Fruit fly (Drosophila melanogaster) whole organism, embryonic: ENCODE measurements around the gene Cwc25.

ENCODE experiments used
- Antp ChIP-seq: fragments of 200-800 bp; sonication (Bioruptor generic); optimal IDR thresholded peaks from 3 replicates; lab custom pipeline; 2016; ENCODE audit warnings: missing biosample characterization, missing genetic modification characterization
- Blimp-1 ChIP-seq: fragments of 200-800 bp; sonication (Bioruptor generic); optimal IDR thresholded peaks from 3 replicates; lab custom pipeline; 2018; ENCODE audit warnings: missing biosample characterization, missing genetic modification characterization, mild to moderate bottlenecking, moderate library complexity, missing genetic modification reagents
- CG12155 ChIP-seq: fragments of 200-800 bp; sonication (Bioruptor generic); optimal IDR thresholded peaks from 3 replicates; lab custom pipeline; 2016; ENCODE audit warnings: missing biosample characterization, missing genetic modification characterization
- CG1233 ChIP-seq: fragments of 200-800 bp; sonication (Bioruptor generic); optimal IDR thresholded peaks from 4 replicates; lab custom pipeline; 2018; ENCODE audit warnings: missing biosample characterization, mild to moderate bottlenecking, missing genetic modification characterization
- CG12659 ChIP-seq: fragments of 200-800 bp; sonication (Bioruptor generic); optimal IDR thresholded peaks from 3 replicates; lab custom pipeline; 2017; ENCODE audit warnings: mild to moderate bottlenecking, missing biosample characterization, missing genetic modification reagents, missing genetic modification characterization
- CG15269 ChIP-seq: fragments of 200-800 bp; sonication (Bioruptor generic); optimal IDR thresholded peaks from 2 replicates; lab custom pipeline; 2018; ENCODE audit warnings: missing biosample characterization, mild to moderate bottlenecking, missing genetic modification characterization, moderate library complexity
- CG1603 ChIP-seq: fragments of 200-800 bp; sonication (Bioruptor generic); optimal IDR thresholded peaks from 2 replicates; lab custom pipeline; 2019; ENCODE audit warnings: missing biosample characterization, mild to moderate bottlenecking, missing genetic modification characterization, moderate library complexity
- CG17361 ChIP-seq: fragments of 200-800 bp; sonication (Bioruptor generic); IDR thresholded peaks from 3 replicates; pipeline ENCODE4 v1.3.6; 2022; ENCODE audit warnings: missing biosample characterization, missing genetic modification characterization
- CG17385 ChIP-seq: fragments of 200-800 bp; sonication (Bioruptor generic); optimal IDR thresholded peaks from 3 replicates; lab custom pipeline; 2018; ENCODE audit warnings: missing biosample characterization, mild to moderate bottlenecking, missing genetic modification characterization
- CG17612 ChIP-seq: fragments of 200-800 bp; sonication (Bioruptor generic); IDR thresholded peaks from 2 replicates; pipeline ENCODE4 v1.3.6; 2022; ENCODE audit warnings: missing biosample characterization, missing genetic modification characterization
- CG2712 ChIP-seq: fragments of 200-800 bp; optimal IDR thresholded peaks from 3 replicates; lab custom pipeline; 2019; ENCODE audit warnings: missing biosample characterization, mild to moderate bottlenecking, missing genetic modification characterization, moderate library complexity
- CG30020 ChIP-seq: fragments of 200-800 bp; optimal IDR thresholded peaks from 2 replicates; lab custom pipeline; 2019; ENCODE audit warnings: missing biosample characterization, mild to moderate bottlenecking, missing genetic modification characterization, moderate library complexity
- CG34376 ChIP-seq: fragments of 200-800 bp; sonication (Bioruptor generic); optimal IDR thresholded peaks from 2 replicates; lab custom pipeline; 2018; ENCODE audit warnings: missing biosample characterization, mild to moderate bottlenecking, missing genetic modification characterization
- CG4730 ChIP-seq: fragments of 200-800 bp; sonication (Bioruptor generic); IDR thresholded peaks from 2 replicates; pipeline ENCODE4 v1.3.6; 2022; ENCODE audit warnings: missing biosample characterization, missing genetic modification characterization
- CG6689 ChIP-seq: fragments of 200-800 bp; sonication (Bioruptor generic); IDR thresholded peaks from 2 replicates; pipeline ENCODE4 v1.3.6; 2022; ENCODE audit warnings: missing biosample characterization, missing genetic modification characterization
- CG7987 ChIP-seq: fragments of 200-800 bp; sonication (Bioruptor generic); optimal IDR thresholded peaks from 2 replicates; lab custom pipeline; 2018; ENCODE audit warnings: missing biosample characterization, mild to moderate bottlenecking, missing genetic modification characterization, moderate library complexity
- CG8359 ChIP-seq: fragments of 200-800 bp; sonication (Bioruptor generic); optimal IDR thresholded peaks from 2 replicates; lab custom pipeline; 2017; ENCODE audit warnings: missing biosample characterization, mild to moderate bottlenecking, missing genetic modification characterization, borderline replicate concordance
- Dek ChIP-seq: fragments of 200-800 bp; sonication (Bioruptor generic); optimal IDR thresholded peaks from 3 replicates; lab custom pipeline; 2019; ENCODE audit warnings: missing biosample characterization, mild to moderate bottlenecking, missing genetic modification characterization, moderate library complexity
- Dip3 ChIP-seq: fragments of 200-800 bp; sonication (Bioruptor generic); optimal IDR thresholded peaks from 3 replicates; lab custom pipeline; 2016; ENCODE audit warnings: missing biosample characterization, missing genetic modification characterization
- Fer3 ChIP-seq: fragments of 200-800 bp; sonication (Bioruptor generic); optimal IDR thresholded peaks from 2 replicates; lab custom pipeline; 2018; ENCODE audit warnings: missing biosample characterization, mild to moderate bottlenecking, missing genetic modification characterization, moderate library complexity
- Gsc ChIP-seq: fragments of 200-800 bp; sonication (Bioruptor generic); IDR thresholded peaks from 2 replicates; pipeline ENCODE4 v1.3.6; 2022; ENCODE audit warnings: missing biosample characterization, missing genetic modification characterization
- H15 ChIP-seq: fragments of 200-800 bp; sonication (Bioruptor generic); IDR thresholded peaks from 3 replicates; pipeline ENCODE4 v1.3.6; 2022; ENCODE audit warnings: missing biosample characterization, missing genetic modification characterization
- Hr51 ChIP-seq, 2 experiments: fragments of 200-800 bp; sonication (Bioruptor generic); optimal IDR thresholded peaks; 2 replicates in 1 of 2; 3 replicates in 1 of 2; lab custom pipeline; 2016 to 2018; ENCODE audit warnings: missing biosample characterization in 2 of 2, missing genetic modification characterization in 2 of 2, mild to moderate bottlenecking in 1 of 2, moderate library complexity in 1 of 2
- Jarid2 ChIP-seq: fragments of 200-800 bp; sonication (Bioruptor generic); optimal IDR thresholded peaks from 3 replicates; lab custom pipeline; 2017; ENCODE audit warnings: mild to moderate bottlenecking, missing biosample characterization, missing genetic modification reagents, missing genetic modification characterization
- MTF-1 ChIP-seq: fragments of 200-800 bp; sonication (Bioruptor generic); optimal IDR thresholded peaks from 2 replicates; lab custom pipeline; 2018; ENCODE audit warnings: missing biosample characterization, mild to moderate bottlenecking, missing genetic modification characterization, borderline replicate concordance
- Mad ChIP-seq: fragments of 200-800 bp; sonication (Bioruptor generic); optimal IDR thresholded peaks from 2 replicates; lab custom pipeline; 2016; ENCODE audit warnings: missing biosample characterization, missing genetic modification characterization
- NfI ChIP-seq: fragments of 200-800 bp; sonication (Bioruptor generic); optimal IDR thresholded peaks from 3 replicates; lab custom pipeline; 2018; ENCODE audit warnings: missing biosample characterization, mild to moderate bottlenecking, missing genetic modification characterization, moderate library complexity
- Oli ChIP-seq: fragments of 200-800 bp; sonication (Bioruptor generic); optimal IDR thresholded peaks from 2 replicates; lab custom pipeline; 2018; ENCODE audit warnings: missing biosample characterization, mild to moderate bottlenecking, missing genetic modification characterization, moderate library complexity
- Spps ChIP-seq: fragments of 200-800 bp; sonication (Bioruptor generic); optimal IDR thresholded peaks from 2 replicates; lab custom pipeline; 2018; ENCODE audit warnings: missing biosample characterization, mild to moderate bottlenecking, missing genetic modification characterization
- Ssrp ChIP-seq: fragments of 200-800 bp; sonication (Bioruptor generic); optimal IDR thresholded peaks from 2 replicates; lab custom pipeline; 2018; ENCODE audit warnings: missing biosample characterization, mild to moderate bottlenecking, missing genetic modification characterization, moderate library complexity
- Taf1 ChIP-seq: fragments of 200-800 bp; sonication (Bioruptor generic); IDR thresholded peaks from 2 replicates; pipeline ENCODE4 v1.3.6; 2022; ENCODE audit warnings: missing biosample characterization, missing genetic modification characterization
- Trl ChIP-seq, 3 experiments: fragments of >200 bp in 2 of 3; fragments of 200-800 bp in 1 of 3; sonication (Bioruptor generic) in 1 of 3; optimal IDR thresholded peaks; 2 replicates in 1 of 3; 3 replicates in 2 of 3; lab custom pipeline; 2016 to 2017; ENCODE audit warnings: missing biosample characterization in 1 of 3, missing genetic modification characterization in 1 of 3
- amos ChIP-seq: fragments of 200-800 bp; sonication (Bioruptor generic); IDR thresholded peaks from 2 replicates; pipeline ENCODE4 v1.3.6; 2022; ENCODE audit warnings: missing biosample characterization, missing genetic modification characterization; ENCODE audit not compliant: partially characterized antibody
- chif ChIP-seq, 2 experiments: fragments of 200-800 bp; sonication (Bioruptor generic); optimal IDR thresholded peaks; 3 replicates each; lab custom pipeline; 2016; ENCODE audit warnings: missing biosample characterization in 2 of 2, missing genetic modification characterization in 2 of 2
- dpn ChIP-seq, 2 experiments: fragments of 200-800 bp; sonication (Bioruptor generic); optimal IDR thresholded peaks; 3 replicates each; lab custom pipeline; 2016; ENCODE audit warnings: missing biosample characterization in 2 of 2, missing genetic modification characterization in 2 of 2
- esg ChIP-seq: fragments of 200-800 bp; sonication (Bioruptor generic); conservative IDR thresholded peaks from 2 replicates; pipeline ENCODE4 v1.3.6; 2022; ENCODE audit warnings: missing biosample characterization, missing genetic modification characterization
- gcm2 ChIP-seq: fragments of 200-800 bp; sonication (Bioruptor generic); optimal IDR thresholded peaks from 2 replicates; lab custom pipeline; 2016; ENCODE audit warnings: missing biosample characterization, missing genetic modification characterization
- h ChIP-seq: fragments of >200 bp; optimal IDR thresholded peaks from 2 replicates; lab custom pipeline; 2017
- jumu ChIP-seq: fragments of 200-800 bp; sonication (Bioruptor generic); optimal IDR thresholded peaks from 3 replicates; lab custom pipeline; 2016; ENCODE audit warnings: missing biosample characterization, missing genetic modification characterization
- kni ChIP-seq: fragments of 200-800 bp; sonication (Bioruptor generic); optimal IDR thresholded peaks from 3 replicates; lab custom pipeline; 2017; ENCODE audit warnings: mild to moderate bottlenecking, missing biosample characterization, missing genetic modification reagents, missing genetic modification characterization
- lilli ChIP-seq: fragments of 200-800 bp; sonication (Bioruptor generic); optimal IDR thresholded peaks from 3 replicates; lab custom pipeline; 2016; ENCODE audit warnings: missing biosample characterization, missing genetic modification characterization
- lmd ChIP-seq: fragments of 200-800 bp; sonication (Bioruptor generic); IDR thresholded peaks from 2 replicates; pipeline ENCODE4 v1.3.6; 2022; ENCODE audit warnings: missing biosample characterization, missing genetic modification characterization
- maf-S ChIP-seq: fragments of 200-800 bp; sonication (Bioruptor generic); optimal IDR thresholded peaks from 2 replicates; lab custom pipeline; 2016; ENCODE audit warnings: missing biosample characterization, missing genetic modification characterization
- mam ChIP-seq: fragments of 200-800 bp; sonication (Bioruptor generic); optimal IDR thresholded peaks from 3 replicates; lab custom pipeline; 2016; ENCODE audit warnings: missing biosample characterization, missing genetic modification characterization
- prd ChIP-seq, 3 experiments: fragments of >200 bp in 2 of 3; fragments of 200-800 bp in 1 of 3; sonication (Bioruptor generic) in 1 of 3; optimal IDR thresholded peaks in 2 of 3; IDR thresholded peaks in 1 of 3; 2 replicates in 2 of 3; 3 replicates in 1 of 3; pipeline versions ENCODE4 v1.3.6 to Lab custom; 2017 to 2022; ENCODE audit warnings: missing biosample characterization in 1 of 3, missing genetic modification characterization in 1 of 3
- ranshi ChIP-seq: fragments of 200-800 bp; sonication (Bioruptor generic); IDR thresholded peaks from 2 replicates; pipeline ENCODE4 v1.3.6; 2022; ENCODE audit warnings: missing biosample characterization, missing genetic modification characterization
- schlank ChIP-seq: fragments of 200-800 bp; sonication (Bioruptor generic); optimal IDR thresholded peaks from 2 replicates; lab custom pipeline; 2018; ENCODE audit warnings: missing biosample characterization, mild to moderate bottlenecking, missing genetic modification characterization
- sens ChIP-seq: fragments of 200-800 bp; sonication (Bioruptor generic); peaks from one replicate; lab custom pipeline; 2016; ENCODE audit warnings: missing biosample characterization, missing genetic modification characterization
- zfh2 ChIP-seq: fragments of 200-800 bp; sonication (Bioruptor generic); optimal IDR thresholded peaks from 2 replicates; lab custom pipeline; 2016; ENCODE audit warnings: missing biosample characterization, missing genetic modification characterization

Gene Cwc25

dm6 chr2L:2729882-2730281, 15.0 kb upstream of the Cwc25 start (continued):
- TF ChIP-seq CG1233 (peak; percentile 38), Oli (tag; lab: Kevin White, UChicago) (peak; percentile 16), MTF-1 (peak; percentile 49), kni (GFP tag; lab: Kevin White, UChicago) (no peak), mam (GFP tag; lab: Kevin White, UChicago) (peak; percentile 45), CG8359 (GFP tag; lab: Kevin White, UChicago) (peak; percentile 84), CG15269 (tag; lab: Kevin White, UChicago) (peak; percentile 60), CG17361 (GFP tag; lab: Robert Waterston, UW) (no peak), Ssrp (tag; lab: Kevin White, UChicago) (no peak), CG12659 (GFP tag; lab: Kevin White, UChicago) (peak; percentile 24), Dip3 (peak; percentile 37), Hr51 (GFP tag; optimal IDR thresholded peaks at IDR 0.05; lab: Kevin White, UChicago) (peak in 1 of 2 experiments; percentile 26), Blimp-1 (GFP tag; lab: Kevin White, UChicago) (peak; percentile 9), CG34376 (GFP tag; lab: Kevin White, UChicago) (peak; percentile 17), prd (optimal IDR thresholded peaks at IDR 0.05; lab: Kevin White, UChicago) (no peak), prd (GFP tag; IDR thresholded peaks at IDR 0.05; lab: Robert Waterston, UW) (peak; percentile 60), Trl (optimal IDR thresholded peaks at IDR 0.05; lab: Kevin White, UChicago) (no peak), Trl (GFP tag; optimal IDR thresholded peaks at IDR 0.05; lab: Kevin White, UChicago) (peak; percentile 6), sens (GFP tag; lab: Kevin White, UChicago) (peak; percentile 70), Gsc (no peak), Fer3 (peak; percentile 66), gcm2 (GFP tag; lab: Kevin White, UChicago) (no peak), amos (GFP tag; lab: Robert Waterston, UW) (no peak; the same call in 1 of the 2 replicates), lmd (GFP tag; lab: Robert Waterston, UW) (peak; percentile 52; the same call in 1 of the 2 replicates), CG12155 (GFP tag; lab: Kevin White, UChicago) (no peak), chif (GFP tag; optimal IDR thresholded peaks at IDR 0.05; lab: Kevin White, UChicago) (no peak), CG4730 (GFP tag; lab: Robert Waterston, UW) (peak; percentile 61; the same call in 1 of the 2 replicates), maf-S (GFP tag; lab: Kevin White, UChicago) (no peak), NfI (peak; percentile 46), schlank (peak; percentile 15), ranshi (0 out of 2 replicates have a peak, but pooled peaks have one; percentile 29), CG2712 (peak; percentile 7), Antp (GFP tag; lab: Kevin White, UChicago) (peak; percentile 44), CG7987 (GFP tag; lab: Kevin White, UChicago) (peak; percentile 51), esg (GFP tag; lab: Robert Waterston, UW) (0 out of 2 replicates have a peak, but pooled peaks have one; percentile 21), CG30020 (no peak), Jarid2 (peak; percentile 53), Dek (tag; lab: Kevin White, UChicago) (peak; percentile 51), CG17385 (GFP tag; lab: Kevin White, UChicago) (peak; percentile 25), lilli (peak; percentile 42), Spps (tag; lab: Kevin White, UChicago) (no peak), zfh2 (GFP tag; lab: Kevin White, UChicago) (peak; percentile 29), CG6689 (no peak), h (no peak), Taf1 (GFP tag; lab: Robert Waterston, UW) (no peak), jumu (GFP tag; lab: Kevin White, UChicago) (peak; percentile 22), CG1603 (peak; percentile 6), Mad (GFP tag; lab: Kevin White, UChicago) (peak; percentile 18), H15 (peak; percentile 56; the same call in 1 of the 3 replicates), dpn (GFP tag; optimal IDR thresholded peaks at IDR 0.05; lab: Kevin White, UChicago) (peak; percentile 1 to 61), CG17612 (no peak; the same call in 1 of the 2 replicates)
